Fruit fly (Drosophila melanogaster) whole organism, embryonic: ENCODE data around the gene Kah.
A peak's percentile ranks its signal among the peaks of the same experiment; 100 is the strongest.

ENCODE experiments used
- CG17186 ChIP-seq: fragments of 200-800 bp; sonication (Bioruptor generic); optimal IDR thresholded peaks from 3 replicates; lab custom pipeline; 2017; ENCODE audit warnings: missing biosample characterization, missing genetic modification reagents, missing genetic modification characterization
- CG30020 ChIP-seq: fragments of 200-800 bp; optimal IDR thresholded peaks from 2 replicates; lab custom pipeline; 2019; ENCODE audit warnings: missing biosample characterization, mild to moderate bottlenecking, missing genetic modification characterization, moderate library complexity
- CG3407 ChIP-seq: fragments of 200-800 bp; sonication (Bioruptor generic); optimal IDR thresholded peaks from 2 replicates; lab custom pipeline; 2018; ENCODE audit warnings: missing biosample characterization, mild to moderate bottlenecking, missing genetic modification characterization
- CG4707 ChIP-seq: fragments of 200-800 bp; sonication (Bioruptor generic); optimal IDR thresholded peaks from 2 replicates; lab custom pipeline; 2018; ENCODE audit warnings: missing biosample characterization, mild to moderate bottlenecking, missing genetic modification characterization, moderate library complexity
- CG7556 ChIP-seq: fragments of 200-800 bp; sonication (Bioruptor generic); optimal IDR thresholded peaks from 2 replicates; lab custom pipeline; 2017; ENCODE audit warnings: missing biosample characterization, mild to moderate bottlenecking, missing genetic modification characterization
- CG9437 ChIP-seq: fragments of 200-800 bp; sonication (Bioruptor generic); optimal IDR thresholded peaks from 2 replicates; lab custom pipeline; 2018; ENCODE audit warnings: missing biosample characterization, mild to moderate bottlenecking, missing genetic modification characterization
- Mes4 ChIP-seq: fragments of 200-800 bp; sonication (Bioruptor generic); optimal IDR thresholded peaks from 2 replicates; lab custom pipeline; 2016; ENCODE audit warnings: missing biosample characterization, missing genetic modification characterization
- Tbp ChIP-seq: fragments of >200 bp; optimal IDR thresholded peaks from 2 replicates; lab custom pipeline; 2018; ENCODE audit warnings: missing biosample characterization, missing genetic modification characterization
- dan ChIP-seq: fragments of 200-800 bp; sonication (Bioruptor generic); IDR thresholded peaks from 2 replicates; pipeline ENCODE4 v1.3.6; 2022; ENCODE audit warnings: missing biosample characterization, missing genetic modification characterization
- gce ChIP-seq: fragments of 200-800 bp; sonication (Bioruptor generic); IDR thresholded peaks from 3 replicates; pipeline ENCODE4 v1.3.6; 2022; ENCODE audit warnings: missing biosample characterization, missing genetic modification characterization
- gcm ChIP-seq: fragments of 200-800 bp; sonication (Bioruptor generic); optimal IDR thresholded peaks from 2 replicates; lab custom pipeline; 2019; ENCODE audit warnings: missing biosample characterization, mild to moderate bottlenecking, missing genetic modification characterization, moderate library complexity
- vnd ChIP-seq: fragments of 200-800 bp; sonication (Bioruptor generic); IDR thresholded peaks from 3 replicates; pipeline ENCODE4 v1.3.6; 2022; ENCODE audit warnings: missing biosample characterization, missing genetic modification characterization; ENCODE audit not compliant: partially characterized antibody

DNA sequence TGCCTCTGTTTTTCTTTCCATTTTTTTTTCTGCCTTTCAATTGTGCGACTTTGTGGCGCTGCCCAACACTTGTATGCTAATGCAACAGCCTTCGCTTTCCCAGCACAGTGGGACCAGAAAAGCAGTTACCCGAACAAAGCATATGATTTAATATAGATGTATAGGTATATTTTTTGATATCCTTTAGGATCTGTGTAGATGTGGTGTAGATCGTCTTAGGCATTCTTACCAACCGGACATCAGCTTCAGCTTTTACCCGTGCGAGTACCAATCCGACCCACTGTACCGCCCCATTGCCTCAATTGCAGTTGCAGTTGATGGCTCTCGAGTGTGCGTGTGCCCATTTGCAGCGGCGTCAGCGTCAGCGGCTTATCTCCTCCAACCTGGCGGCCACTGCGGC lies 47.4 kb upstream of the Kah start:
- TF ChIP-seq gcm (GFP tag; lab: Kevin White, UChicago), result peak; percentile 45
- no peak for TF ChIP-seq vnd
- peak; percentile 60 for TF ChIP-seq CG3407 (GFP tag; lab: Kevin White, UChicago)
- TF ChIP-seq CG30020 (tag; lab: Kevin White, UChicago), result no peak
- TF ChIP-seq dan (GFP tag; lab: Robert Waterston, UW), result peak; percentile 45
- peak; percentile 92 for TF ChIP-seq CG4707 (GFP tag; lab: Kevin White, UChicago)
- TF ChIP-seq CG17186 (GFP tag; lab: Kevin White, UChicago), result peak; percentile 6
- peak; percentile 50 for TF ChIP-seq Mes4 (GFP tag; lab: Kevin White, UChicago)
- no peak for TF ChIP-seq CG9437 (GFP tag; lab: Kevin White, UChicago)
- no peak for TF ChIP-seq Tbp (GFP tag; lab: Kevin White, UChicago)
- peak; percentile 27 for TF ChIP-seq CG7556
- peak; percentile 71; the same call in 1 of the 3 replicates for TF ChIP-seq gce (GFP tag; lab: Robert Waterston, UW)
